Fruit fly (Drosophila melanogaster): ENCODE results near the gene CG5708.

The CG5708 gene

dm6 chr2L:10250441-10250847 lies 23.8 kb upstream of the CG5708 start, which contains the start of the genes bsk and CG31717 (continued):
- TF ChIP-seq CG11560 (tag; IDR thresholded peaks at IDR 0.05) (peak; percentile 99), B-H2 (GFP tag; optimal IDR thresholded peaks at IDR 0.05) (peak; percentile 5), CG10267 (tag; optimal IDR thresholded peaks at IDR 0.05) (peak; percentile 45), btn (GFP tag; optimal IDR thresholded peaks at IDR 0.05) (no peak), zen (tag; optimal IDR thresholded peaks at IDR 0.05) (peak; percentile 67), Sry-δ (GFP tag; optimal IDR thresholded peaks at IDR 0.05) (peak; percentile 87), CG10959 (GFP tag; IDR thresholded peaks at IDR 0.05) (no peak), CG15479 (GFP tag; optimal IDR thresholded peaks at IDR 0.05) (no peak), CG5953 (GFP tag; IDR thresholded peaks at IDR 0.05) (no peak), CG31224 (GFP tag; IDR thresholded peaks at IDR 0.05) (no peak), stwl (tag; optimal IDR thresholded peaks at IDR 0.05) (peak; percentile 75), Pdp1 (GFP tag; optimal IDR thresholded peaks at IDR 0.05) (no peak), CG8388 (GFP tag; optimal IDR thresholded peaks at IDR 0.05) (no peak), CG4360 (GFP tag; IDR thresholded peaks at IDR 0.05) (peak; percentile 53; the same call in 1 of the 2 replicates), CG2712 (tag; optimal IDR thresholded peaks at IDR 0.05) (no peak), YL-1 (GFP tag; optimal IDR thresholded peaks at IDR 0.05) (peak; percentile 36), CG13287 (GFP tag; IDR thresholded peaks at IDR 0.05; ENCODE audit: partially characterized antibody) (peak; percentile 68), CG4854 (GFP tag; optimal IDR thresholded peaks at IDR 0.05) (no peak), CG4328 (GFP tag; optimal IDR thresholded peaks at IDR 0.05) (no peak), sug (tag; optimal IDR thresholded peaks at IDR 0.05) (no peak), CG17361 (GFP tag; IDR thresholded peaks at IDR 0.05) (no peak), CG12659 (GFP tag; optimal IDR thresholded peaks at IDR 0.05) (peak; percentile 72), CG14860 (GFP tag; IDR thresholded peaks at IDR 0.05; ENCODE audit: partially characterized antibody) (no peak), CG4282 (GFP tag; optimal IDR thresholded peaks at IDR 0.05) (no peak), CG8924 (tag; optimal IDR thresholded peaks at IDR 0.05) (peak; percentile 73), Scr (GFP tag; IDR thresholded peaks at IDR 0.05; ENCODE audit: partially characterized antibody) (peak; percentile 67), pzg (GFP tag; optimal IDR thresholded peaks at IDR 0.05) (peak; percentile 81), sna (GFP tag; IDR thresholded peaks at IDR 0.05; ENCODE audit: partially characterized antibody) (no peak), pfk (GFP tag; optimal IDR thresholded peaks at IDR 0.05) (peak; percentile 97), CG1024 (GFP tag; IDR thresholded peaks at IDR 0.05) (0 out of 2 replicates have a peak, but pooled peaks have one; percentile 11), D19B (GFP tag; optimal IDR thresholded peaks at IDR 0.05) (no peak), CG9609 (GFP tag; optimal IDR thresholded peaks at IDR 0.05) (no peak), crc (GFP tag; optimal IDR thresholded peaks at IDR 0.05) (no peak), CG7271 (tag; optimal IDR thresholded peaks at IDR 0.05) (peak; percentile 14), CG7372 (GFP tag; IDR thresholded peaks at IDR 0.05) (no peak), Bgb (GFP tag; IDR thresholded peaks at IDR 0.05; ENCODE audit: partially characterized antibody) (peak; percentile 34; the same call in 1 of the 2 replicates), CG7786 (GFP tag; optimal IDR thresholded peaks at IDR 0.05) (no peak), bcd (GFP tag; optimal IDR thresholded peaks at IDR 0.05) (no peak), gfzf (GFP tag; optimal IDR thresholded peaks at IDR 0.05) (peak; percentile 78), insv (GFP tag; optimal IDR thresholded peaks at IDR 0.05) (no peak), yki (optimal IDR thresholded peaks at IDR 0.05) (no peak), nmo (GFP tag; optimal IDR thresholded peaks at IDR 0.05) (peak; percentile 60), kni (GFP tag; optimal IDR thresholded peaks at IDR 0.05) (no peak), Kr (GFP tag; optimal IDR thresholded peaks at IDR 0.05) (peak; percentile 60), hb (GFP tag; IDR thresholded peaks at IDR 0.05; ENCODE audit: partially characterized antibody) (no peak), Antp (GFP tag; optimal IDR thresholded peaks at IDR 0.05) (no peak), Side (GFP tag; optimal IDR thresholded peaks at IDR 0.05) (no peak), Ets97D (GFP tag; optimal IDR thresholded peaks at IDR 0.05) (peak; percentile 43), CG4617 (GFP tag; optimal IDR thresholded peaks at IDR 0.05; ENCODE audit: borderline replicate concordance) (peak; percentile 76), MBD-R2 (GFP tag; IDR thresholded peaks at IDR 0.05) (peak; percentile 65)

All from whole organism, embryonic.